Worm (Caenorhabditis elegans) whole organism, dauer: Measurements from ENCODE around the gene sfxn-5.

Experiments
- unc-62 ChIP-seq: sonication (generic microtip); optimal IDR thresholded peaks from 2 replicates; lab custom pipeline; 2017; ENCODE audit warnings: missing biosample characterization, missing genetic modification reagents, missing genetic modification characterization

Gene sfxn-5

ce11 chrII:8075324-8075810 lies 29.5 kb downstream of the sfxn-5 start, which contains the start of gene K02C4.2:
K02C4.2 (plus strand) TSS chrII:8075760.
- no peak for TF ChIP-seq unc-62

ce11 chrII:8074058-8074457 lies 30.8 kb downstream of the sfxn-5 start:
- no peak for TF ChIP-seq unc-62

- TF ChIP-seq unc-62, result no peak
Measured at ce11 chrII:8073222-8073621, 31.6 kb downstream of the sfxn-5 start, which contains the start of gene gpcp-2. gpcp-2 (minus strand) TSS chrII:8073374.

ce11 chrII:8071801-8072544 lies 32.9 kb downstream of the sfxn-5 start:
- no peak for TF ChIP-seq unc-62

ce11 chrII:8071012-8071625 lies 33.7 kb downstream of the sfxn-5 start:
- TF ChIP-seq unc-62, result no peak

- no peak for TF ChIP-seq unc-62
Measured at ce11 chrII:8065985-8066384, 38.9 kb downstream of the sfxn-5 start, which contains the start of gene pdha-1. pdha-1 (plus strand) TSS chrII:8066285.

ce11 chrII:8062334-8062791 lies 42.5 kb downstream of the sfxn-5 start, which contains the start of gene ufd-2:
ufd-2 (plus strand) TSS chrII:8062741.
- no peak for TF ChIP-seq unc-62

- no peak for TF ChIP-seq unc-62
Measured at ce11 chrII:8059532-8059931, 45.3 kb downstream of the sfxn-5 start.

ce11 chrII:8058769-8059168 lies 46.1 kb downstream of the sfxn-5 start, which contains the start of gene T05H10.8:
T05H10.8 (plus strand) TSS chrII:8059069.
- TF ChIP-seq unc-62, result no peak

- TF ChIP-seq unc-62, result no peak
Measured at ce11 chrII:8057911-8058310, 46.9 kb downstream of the sfxn-5 start.

- no peak for TF ChIP-seq unc-62
Measured at ce11 chrII:8052850-8053249, 52.0 kb downstream of the sfxn-5 start, which contains the start of gene T05H10.4. T05H10.4 (plus strand) TSS chrII:8053150.

- TF ChIP-seq unc-62, result no peak
Measured at ce11 chrII:8052172-8052571, 52.7 kb downstream of the sfxn-5 start.
